Worm (Caenorhabditis elegans) whole organism, mixed stage, embryonic: ENCODE data around the gene srt-18.

Experiments used
- blmp-1 ChIP-seq: fragments of 150-350 bp; optimal IDR thresholded peaks from 2 replicates; lab custom pipeline; 2014; ENCODE audit warnings: missing biosample characterization, missing genetic modification characterization
- ceh-83 ChIP-seq: fragments of 200-800 bp; sonication (Bioruptor generic); optimal IDR thresholded peaks from 2 replicates; lab custom pipeline; 2018; ENCODE audit warnings: mild to moderate bottlenecking, missing genetic modification characterization, missing compliant biosample characterization
- ces-1 ChIP-seq: fragments of 150-350 bp; optimal IDR thresholded peaks from 2 replicates; lab custom pipeline; 2014; ENCODE audit warnings: missing biosample characterization, missing genetic modification reagents, missing genetic modification characterization
- drap-1 ChIP-seq: fragments of 200-800 bp; sonication (Bioruptor generic); optimal IDR thresholded peaks from 3 replicates; lab custom pipeline; 2018; ENCODE audit warnings: mild to moderate bottlenecking, missing genetic modification characterization, missing compliant biosample characterization
- elt-3 ChIP-seq: fragments of 150-350 bp; optimal IDR thresholded peaks from 2 replicates; lab custom pipeline; 2014; ENCODE audit warnings: missing biosample characterization, missing genetic modification characterization
- flh-1 ChIP-seq: fragments of 200-800 bp; sonication (Bioruptor generic); optimal IDR thresholded peaks from 2 replicates; lab custom pipeline; 2018; ENCODE audit warnings: mild to moderate bottlenecking, missing genetic modification characterization, moderate library complexity, missing compliant biosample characterization
- lin-13 ChIP-seq: fragments of 150-350 bp; optimal IDR thresholded peaks from 2 replicates; lab custom pipeline; 2014; ENCODE audit warnings: missing biosample characterization, missing genetic modification characterization
- nhr-12 ChIP-seq: fragments of 150-350 bp; optimal IDR thresholded peaks from 2 replicates; lab custom pipeline; 2014; ENCODE audit warnings: missing biosample characterization, missing genetic modification characterization
- nhr-237 ChIP-seq: fragments of 150-350 bp; optimal IDR thresholded peaks from 2 replicates; lab custom pipeline; 2014; ENCODE audit warnings: missing biosample characterization, missing genetic modification characterization
- nhr-76 ChIP-seq: sonication (generic microtip); optimal IDR thresholded peaks from 2 replicates; lab custom pipeline; 2017; ENCODE audit warnings: missing biosample characterization, missing genetic modification characterization
- sem-2 ChIP-seq: fragments of 200-800 bp; sonication (Bioruptor generic); optimal IDR thresholded peaks from 2 replicates; lab custom pipeline; 2018; ENCODE audit warnings: mild to moderate bottlenecking, missing genetic modification characterization, missing compliant biosample characterization
- snpc-4 ChIP-seq: fragments of 150-350 bp; optimal IDR thresholded peaks from 2 replicates; lab custom pipeline; 2014; ENCODE audit warnings: missing biosample characterization, missing genetic modification characterization
- unc-39 ChIP-seq: fragments of 150-350 bp; optimal IDR thresholded peaks from 2 replicates; lab custom pipeline; 2014; ENCODE audit warnings: missing biosample characterization, missing genetic modification characterization
- unc-62 ChIP-seq: fragments of 150-350 bp; optimal IDR thresholded peaks from 2 replicates; lab custom pipeline; 2014; ENCODE audit warnings: missing biosample characterization, missing genetic modification reagents, missing genetic modification characterization

DNA sequence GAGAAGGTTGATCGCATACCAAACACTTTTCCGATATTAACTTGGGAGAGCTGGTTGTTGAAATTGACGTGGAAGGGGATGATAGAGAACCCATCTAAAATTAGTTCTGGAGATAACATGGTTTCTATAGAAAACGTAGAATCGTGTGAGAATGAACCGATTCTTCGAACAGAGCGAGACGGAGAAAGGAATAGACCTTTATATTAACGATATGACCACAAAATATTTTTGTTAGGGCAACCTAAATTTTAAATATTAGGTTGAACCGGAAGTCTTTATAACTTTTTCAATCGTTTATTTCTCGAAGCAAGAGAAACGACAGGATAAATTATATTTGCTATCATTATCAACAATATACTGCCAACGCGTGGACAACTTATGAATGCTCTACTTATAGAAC is 49.4 kb downstream of the srt-18 start, which contains the start of gene nhr-219:
- TF ChIP-seq nhr-12 (tag; lab: Kevin White, UChicago) (no peak), blmp-1 (no peak), lin-13 (no peak), flh-1 (GFP tag; lab: Kevin White, UChicago) (no peak), snpc-4 (no peak), elt-3 (tag; lab: Kevin White, UChicago) (no peak), ces-1 (GFP tag; lab: Kevin White, UChicago) (no peak), unc-39 (tag; lab: Kevin White, UChicago) (no peak), drap-1 (GFP tag; lab: Kevin White, UChicago) (no peak), unc-62 (GFP tag; lab: Kevin White, UChicago) (no peak), nhr-76 (no peak), sem-2 (GFP tag; lab: Kevin White, UChicago) (no peak), ceh-83 (no peak), nhr-237 (no peak)
